Worm (Caenorhabditis elegans): Measurements from ENCODE around the gene R13A1.10.

Gene R13A1.10

ce11 chrIV:7233566-7234014 lies 6.6 kb upstream of the R13A1.10 start:
- TF ChIP-seq F13H6.1 (tag; optimal IDR thresholded peaks at IDR 0.05) (no peak), pat-9 (tag; optimal IDR thresholded peaks at IDR 0.05) (no peak), ceh-18 (tag; optimal IDR thresholded peaks at IDR 0.05) (no peak), K02D7.2 (tag; optimal IDR thresholded peaks at IDR 0.05) (no peak), eyg-1 (tag; optimal IDR thresholded peaks at IDR 0.05) (no peak), nhr-11 (tag; optimal IDR thresholded peaks at IDR 0.05) (no peak), sdc-2 (tag; optimal IDR thresholded peaks at IDR 0.05) (no peak)

- TF ChIP-seq zip-5 (tag; optimal IDR thresholded peaks at IDR 0.05) (no peak), hlh-13 (GFP tag; optimal IDR thresholded peaks at IDR 0.05) (no peak), syd-9 (tag; optimal IDR thresholded peaks at IDR 0.05) (no peak), mec-3 (tag; optimal IDR thresholded peaks at IDR 0.05; ENCODE audit: borderline replicate concordance) (no peak), npax-4 (tag; optimal IDR thresholded peaks at IDR 0.05) (no peak), fkh-6 (tag; optimal IDR thresholded peaks at IDR 0.05) (no peak), ceh-18 (tag; optimal IDR thresholded peaks at IDR 0.05) (no peak), ceh-19 (GFP tag; optimal IDR thresholded peaks at IDR 0.05) (no peak)
These were observed 4.0 kb upstream of the R13A1.10 start, which contains the start of gene D2024.4 for ce11 chrIV:7230935-7231334. Gene D2024.4 (plus strand): TSS chrIV:7231235.

ce11 chrIV:7230198-7230597 lies 3.2 kb upstream of the R13A1.10 start, which contains the start of gene cap-1:
Gene cap-1 (minus strand): TSS chrIV:7230223.
- TF ChIP-seq ama-1 (optimal IDR thresholded peaks at IDR 0.05), result no peak
- TF ChIP-seq ceh-14 (tag; optimal IDR thresholded peaks at IDR 0.05), result peak; percentile 62
- no peak for TF ChIP-seq fkh-6 (tag; optimal IDR thresholded peaks at IDR 0.05)
- TF ChIP-seq syd-9 (tag; optimal IDR thresholded peaks at IDR 0.05), result no peak
- TF ChIP-seq ceh-22 (tag; optimal IDR thresholded peaks at IDR 0.05), result no peak
- TF ChIP-seq zip-5 (tag; optimal IDR thresholded peaks at IDR 0.05), result peak; percentile 32
- TF ChIP-seq ceh-18 (tag; optimal IDR thresholded peaks at IDR 0.05), result peak; percentile 21
- TF ChIP-seq ceh-30 (tag; optimal IDR thresholded peaks at IDR 0.05), result no peak
- no peak for TF ChIP-seq elt-4 (tag; optimal IDR thresholded peaks at IDR 0.05)
- TF ChIP-seq hlh-8 (tag; optimal IDR thresholded peaks at IDR 0.05), result peak; percentile 39
- peak; percentile 5 for TF ChIP-seq nfya-1 (tag; optimal IDR thresholded peaks at IDR 0.05)
- no peak for TF ChIP-seq tbx-7 (tag; optimal IDR thresholded peaks at IDR 0.05)
- peak; percentile 61 for TF ChIP-seq ceh-34 (tag; optimal IDR thresholded peaks at IDR 0.05)
- no peak for TF ChIP-seq pha-2 (tag; optimal IDR thresholded peaks at IDR 0.05)
- TF ChIP-seq elt-2 (tag; optimal IDR thresholded peaks at IDR 0.05), result peak; percentile 43
- TF ChIP-seq ceh-2 (tag; optimal IDR thresholded peaks at IDR 0.05), result peak; percentile 46
- TF ChIP-seq fax-1 (tag; optimal IDR thresholded peaks at IDR 0.05), result peak; percentile 63
- peak; percentile 3 for TF ChIP-seq unc-86 (tag; optimal IDR thresholded peaks at IDR 0.05)
- no peak for TF ChIP-seq madf-2 (tag; optimal IDR thresholded peaks at IDR 0.05)
- no peak for TF ChIP-seq pat-9 (tag; optimal IDR thresholded peaks at IDR 0.05)
- peak; percentile 40 for TF ChIP-seq C08G9.2 (tag; optimal IDR thresholded peaks at IDR 0.05)
- no peak for TF ChIP-seq unc-3 (GFP tag; conservative IDR thresholded peaks at IDR 0.05)
- peak; percentile 37 for TF ChIP-seq unc-3 (tag; optimal IDR thresholded peaks at IDR 0.05)
- no peak for TF ChIP-seq K02D7.2 (tag; optimal IDR thresholded peaks at IDR 0.05)
- no peak for TF ChIP-seq hlh-15 (tag; optimal IDR thresholded peaks at IDR 0.05)
- TF ChIP-seq rnt-1 (tag; optimal IDR thresholded peaks at IDR 0.05), result peak; percentile 47
- no peak for TF ChIP-seq ttx-3 (tag; optimal IDR thresholded peaks at IDR 0.05)
- TF ChIP-seq ref-2 (tag; optimal IDR thresholded peaks at IDR 0.05), result no peak
- no peak for TF ChIP-seq sdc-2 (tag; optimal IDR thresholded peaks at IDR 0.05)
- no peak for TF ChIP-seq ceh-6 (GFP tag; optimal IDR thresholded peaks at IDR 0.05)
- TF ChIP-seq odd-2 (tag; optimal IDR thresholded peaks at IDR 0.05), result no peak
- no peak for TF ChIP-seq sox-4 (tag; optimal IDR thresholded peaks at IDR 0.05)
- peak; percentile 90 for TF ChIP-seq ceh-31 (tag; optimal IDR thresholded peaks at IDR 0.05)
- TF ChIP-seq dve-1 (tag; optimal IDR thresholded peaks at IDR 0.05), result no peak
- peak; percentile 37 for TF ChIP-seq unc-42 (tag; optimal IDR thresholded peaks at IDR 0.05)
- TF ChIP-seq pha-4 (tag; optimal IDR thresholded peaks at IDR 0.05), result no peak
- peak; percentile 95 for TF ChIP-seq ceh-48 (tag; optimal IDR thresholded peaks at IDR 0.05)
- TF ChIP-seq unc-55 (GFP tag; optimal IDR thresholded peaks at IDR 0.05), result no peak
- TF ChIP-seq tbx-2 (tag; optimal IDR thresholded peaks at IDR 0.05), result peak; percentile 79
- TF ChIP-seq ceh-9 (tag; optimal IDR thresholded peaks at IDR 0.05), result no peak
- peak; percentile 54 for TF ChIP-seq ets-4 (tag; optimal IDR thresholded peaks at IDR 0.05)
- TF ChIP-seq nhr-232 (tag; optimal IDR thresholded peaks at IDR 0.05), result no peak
- peak; percentile 2 for TF ChIP-seq pqm-1 (tag; optimal IDR thresholded peaks at IDR 0.05)
